Worm (Caenorhabditis elegans) whole organism, L1 larva: ENCODE measurements around the gene nhr-98.

Source experiments
- C04F5.9 ChIP-seq: sonication (generic microtip); optimal IDR thresholded peaks from 2 replicates; lab custom pipeline; 2016; ENCODE audit warnings: missing genetic modification characterization, missing compliant biosample characterization
- C34B4.2 ChIP-seq: sonication (generic microtip); optimal IDR thresholded peaks from 2 replicates; lab custom pipeline; 2017; ENCODE audit warnings: mild to moderate bottlenecking, missing genetic modification characterization, missing compliant biosample characterization
- F16B12.6 ChIP-seq: fragments of 150-350 bp; optimal IDR thresholded peaks from 2 replicates; lab custom pipeline; 2014; ENCODE audit warnings: missing biosample characterization, missing genetic modification characterization
- aha-1 ChIP-seq: fragments of 150-350 bp; optimal IDR thresholded peaks from 2 replicates; lab custom pipeline; 2014; ENCODE audit warnings: missing biosample characterization, missing genetic modification characterization
- aly-2 ChIP-seq: fragments of 150-350 bp; optimal IDR thresholded peaks from 2 replicates; lab custom pipeline; 2014; ENCODE audit warnings: missing biosample characterization, missing genetic modification characterization
- ama-1 ChIP-seq: fragments of 150-350 bp; optimal IDR thresholded peaks from 2 replicates; lab custom pipeline; 2014
- blmp-1 ChIP-seq: fragments of 150-350 bp; optimal IDR thresholded peaks from 2 replicates; lab custom pipeline; 2014; ENCODE audit warnings: missing biosample characterization, missing genetic modification characterization
- ceh-90 ChIP-seq: sonication (generic microtip); optimal IDR thresholded peaks from 2 replicates; lab custom pipeline; 2016; ENCODE audit warnings: missing genetic modification characterization, missing compliant biosample characterization
- dsc-1 ChIP-seq: sonication (generic microtip); optimal IDR thresholded peaks from 2 replicates; lab custom pipeline; 2016; ENCODE audit warnings: mild to moderate bottlenecking, missing genetic modification characterization, missing compliant biosample characterization
- efl-1 ChIP-seq, 4 experiments: fragments of 150-350 bp; optimal IDR thresholded peaks in 3 of 4; peaks in 1 of 4; 1 replicate in 1 of 4; 2 replicates in 3 of 4; lab custom pipeline; 2014; ENCODE audit warnings: missing biosample characterization in 2 of 4, missing genetic modification characterization in 2 of 4, missing genetic modification reagents in 2 of 4
- efl-3 ChIP-seq: fragments of 200-800 bp; sonication (Bioruptor generic); optimal IDR thresholded peaks from 2 replicates; lab custom pipeline; 2018; ENCODE audit warnings: mild to moderate bottlenecking, missing genetic modification characterization, missing compliant biosample characterization
- elt-2 ChIP-seq: sonication (generic microtip); optimal IDR thresholded peaks from 2 replicates; lab custom pipeline; 2016; ENCODE audit warnings: missing genetic modification characterization, mild to moderate bottlenecking, inconsistent platforms, missing compliant biosample characterization, missing genetic modification reagents
- elt-3 ChIP-seq, 6 experiments: fragments of 150-350 bp in 1 of 6; sonication (generic microtip); optimal IDR thresholded peaks; 2 replicates each; lab custom pipeline; 2017 to 2018; ENCODE audit warnings: missing biosample characterization in 6 of 6, missing genetic modification characterization in 6 of 6, inconsistent platforms in 1 of 6
- ets-5 ChIP-seq: fragments of 200-800 bp; sonication (Bioruptor generic); IDR thresholded peaks from 2 replicates; pipeline ENCODE4 v1.3.6; 2022; ENCODE audit warnings: missing genetic modification characterization, missing compliant biosample characterization
- fkh-4 ChIP-seq: sonication (generic microtip); optimal IDR thresholded peaks from 2 replicates; lab custom pipeline; 2016; ENCODE audit warnings: missing compliant biosample characterization, missing genetic modification characterization, borderline replicate concordance
- fkh-8 ChIP-seq: sonication (generic microtip); optimal IDR thresholded peaks from 2 replicates; lab custom pipeline; 2016; ENCODE audit warnings: mild to moderate bottlenecking, missing genetic modification characterization, missing compliant biosample characterization
- hlh-17 ChIP-seq: fragments of 200-800 bp; sonication (Bioruptor generic); optimal IDR thresholded peaks from 2 replicates; lab custom pipeline; 2018; ENCODE audit warnings: missing genetic modification characterization, mild to moderate bottlenecking, missing compliant biosample characterization, moderate library complexity, borderline replicate concordance
- hlh-4 ChIP-seq: sonication (generic microtip); optimal IDR thresholded peaks from 2 replicates; lab custom pipeline; 2016; ENCODE audit warnings: mild to moderate bottlenecking, missing genetic modification characterization, missing compliant biosample characterization
- lin-14 ChIP-seq: fragments of 200-800 bp; sonication (Bioruptor generic); optimal IDR thresholded peaks from 2 replicates; lab custom pipeline; 2018; ENCODE audit warnings: mild to moderate bottlenecking, missing genetic modification characterization, moderate library complexity, missing compliant biosample characterization
- lin-35 ChIP-seq, 2 experiments: fragments of 150-350 bp; optimal IDR thresholded peaks; 2 replicates each; lab custom pipeline; 2014; ENCODE audit warnings: missing biosample characterization in 2 of 2, missing genetic modification characterization in 2 of 2, missing genetic modification reagents in 2 of 2
- lin-39 ChIP-seq: fragments of 150-350 bp; optimal IDR thresholded peaks from 2 replicates; lab custom pipeline; 2014; ENCODE audit warnings: missing biosample characterization, missing genetic modification reagents, missing genetic modification characterization
- lsy-2 ChIP-seq, 2 experiments: fragments of 150-350 bp; optimal IDR thresholded peaks; 2 replicates each; lab custom pipeline; 2014; ENCODE audit warnings: missing biosample characterization in 2 of 2, missing genetic modification characterization in 2 of 2
- mep-1 ChIP-seq: fragments of 150-350 bp; optimal IDR thresholded peaks from 2 replicates; lab custom pipeline; 2014; ENCODE audit warnings: missing biosample characterization, missing genetic modification characterization
- nhr-11 ChIP-seq: fragments of 150-350 bp; optimal IDR thresholded peaks from 2 replicates; lab custom pipeline; 2014; ENCODE audit warnings: missing biosample characterization, missing genetic modification characterization
- nhr-20 ChIP-seq: sonication (generic microtip); optimal IDR thresholded peaks from 2 replicates; lab custom pipeline; 2016; ENCODE audit warnings: mild to moderate bottlenecking, missing genetic modification characterization, missing compliant biosample characterization
- nhr-237 ChIP-seq: fragments of 150-350 bp; optimal IDR thresholded peaks from 2 replicates; lab custom pipeline; 2014; ENCODE audit warnings: missing biosample characterization, missing genetic modification characterization
- nhr-47 ChIP-seq: sonication (generic microtip); optimal IDR thresholded peaks from 2 replicates; lab custom pipeline; 2016; ENCODE audit warnings: mild to moderate bottlenecking, missing genetic modification characterization, moderate library complexity, missing compliant biosample characterization
- nhr-84 ChIP-seq: sonication (generic microtip); optimal IDR thresholded peaks from 2 replicates; lab custom pipeline; 2017; ENCODE audit warnings: missing biosample characterization, missing genetic modification characterization
- nhr-85 ChIP-seq: sonication (generic microtip); peaks from one replicate; lab custom pipeline; 2016; ENCODE audit warnings: missing genetic modification characterization, inconsistent platforms, missing compliant biosample characterization
- pax-3 ChIP-seq: fragments of 200-800 bp; sonication (Bioruptor generic); optimal IDR thresholded peaks from 2 replicates; lab custom pipeline; 2018; ENCODE audit warnings: mild to moderate bottlenecking, missing genetic modification characterization, moderate library complexity, missing compliant biosample characterization
- pqm-1 ChIP-seq: sonication (generic microtip); optimal IDR thresholded peaks from 3 replicates; lab custom pipeline; 2017; ENCODE audit warnings: missing biosample characterization, missing genetic modification characterization
- sox-4 ChIP-seq: sonication (generic microtip); optimal IDR thresholded peaks from 2 replicates; lab custom pipeline; 2016; ENCODE audit warnings: missing genetic modification characterization, missing compliant biosample characterization
- sptf-1 ChIP-seq: fragments of 150-350 bp; optimal IDR thresholded peaks from 2 replicates; lab custom pipeline; 2014; ENCODE audit warnings: missing biosample characterization, missing genetic modification characterization
- sup-37 ChIP-seq: fragments of 200-800 bp; sonication (Bioruptor generic); optimal IDR thresholded peaks from 2 replicates; lab custom pipeline; 2018; ENCODE audit warnings: mild to moderate bottlenecking, missing genetic modification characterization, missing compliant biosample characterization
- swsn-7 ChIP-seq: sonication (generic microtip); optimal IDR thresholded peaks from 2 replicates; lab custom pipeline; 2016; ENCODE audit warnings: missing genetic modification characterization, missing compliant biosample characterization
- unc-30 ChIP-seq: sonication (generic microtip); optimal IDR thresholded peaks from 2 replicates; lab custom pipeline; 2017; ENCODE audit warnings: missing biosample characterization, missing genetic modification characterization
- unc-62 ChIP-seq: fragments of 150-350 bp; optimal IDR thresholded peaks from 2 replicates; lab custom pipeline; 2014; ENCODE audit warnings: missing biosample characterization, missing genetic modification reagents, missing genetic modification characterization
- unc-86 ChIP-seq: sonication (generic microtip); optimal IDR thresholded peaks from 2 replicates; lab custom pipeline; 2016; ENCODE audit warnings: missing genetic modification characterization, missing compliant biosample characterization
- unc-98 ChIP-seq: fragments of 200-800 bp; sonication (Bioruptor generic); IDR thresholded peaks from 2 replicates; pipeline ENCODE4 v1.3.6; 2022; ENCODE audit warnings: missing genetic modification characterization, missing compliant biosample characterization
- zag-1 ChIP-seq: fragments of 150-350 bp; optimal IDR thresholded peaks from 2 replicates; lab custom pipeline; 2014; ENCODE audit warnings: missing biosample characterization, missing genetic modification characterization
- zip-4 ChIP-seq: fragments of 200-800 bp; sonication (Bioruptor generic); optimal IDR thresholded peaks from 2 replicates; lab custom pipeline; 2018; ENCODE audit warnings: mild to moderate bottlenecking, missing genetic modification characterization, moderate library complexity, missing compliant biosample characterization

The nhr-98 gene

ce11 chrV:453569-453968 is at the start of gene nhr-98:
Gene nhr-98 (plus strand): TSS chrV:453869.
- no peak for TF ChIP-seq unc-30 (tag; lab: Kevin White, UChicago)
- TF ChIP-seq blmp-1 (tag; lab: Kevin White, UChicago), result no peak
- TF ChIP-seq nhr-11 (tag; lab: Kevin White, UChicago), result no peak
- TF ChIP-seq ets-5 (GFP tag; lab: Robert Waterston, UW), result no peak
- TF ChIP-seq nhr-47 (tag; lab: Kevin White, UChicago), result no peak
- TF ChIP-seq elt-3 (tag; optimal IDR thresholded peaks at IDR 0.05; lab: Kevin White, UChicago), result no peak
- no peak for TF ChIP-seq nhr-85 (tag; lab: Kevin White, UChicago)
- TF ChIP-seq pqm-1 (tag; lab: Kevin White, UChicago), result no peak
- TF ChIP-seq hlh-4, result no peak
- TF ChIP-seq sup-37 (GFP tag; lab: Kevin White, UChicago), result no peak
- no peak for TF ChIP-seq nhr-84 (tag; lab: Kevin White, UChicago)
- TF ChIP-seq aha-1, result no peak
- no peak for TF ChIP-seq nhr-237 (tag; lab: Kevin White, UChicago)
- no peak for TF ChIP-seq F16B12.6 (tag; lab: Kevin White, UChicago)
- TF ChIP-seq C34B4.2 (tag; lab: Kevin White, UChicago), result no peak
- no peak for TF ChIP-seq mep-1 (tag; lab: Kevin White, UChicago)
- no peak for TF ChIP-seq hlh-17 (GFP tag; lab: Kevin White, UChicago)
- no peak for TF ChIP-seq dsc-1

ce11 chrV:404210-404669 is 49.4 kb upstream of the nhr-98 start, which contains the start of gene nhr-252:
Gene nhr-252 (plus strand): TSS chrV:404619.
- peak; percentile 69 for TF ChIP-seq pax-3
- no peak for TF ChIP-seq fkh-4 (tag; lab: Kevin White, UChicago)
- peak; percentile 70 for TF ChIP-seq nhr-47 (tag; lab: Kevin White, UChicago)
- no peak for TF ChIP-seq zip-4 (GFP tag; lab: Kevin White, UChicago)
- TF ChIP-seq efl-1 (optimal IDR thresholded peaks at IDR 0.05; lab: Kevin White, UChicago), result no peak
- TF ChIP-seq efl-1 (GFP tag; optimal IDR thresholded peaks at IDR 0.05 in 1 of 2; lab: Kevin White, UChicago), result peak in 1 of 2 experiments; percentile 83
- TF ChIP-seq nhr-20 (tag; lab: Kevin White, UChicago), result peak; percentile 63
- peak; percentile 80 for TF ChIP-seq dsc-1
- TF ChIP-seq ama-1 (lab: Kevin White, UChicago), result no peak
- TF ChIP-seq fkh-8 (tag; lab: Kevin White, UChicago), result peak; percentile 90
- no peak for TF ChIP-seq sox-4 (tag; lab: Kevin White, UChicago)
- TF ChIP-seq sptf-1 (tag; lab: Kevin White, UChicago), result no peak
- peak; percentile 13 for TF ChIP-seq swsn-7 (tag; lab: Kevin White, UChicago)
- TF ChIP-seq ceh-90 (tag; lab: Kevin White, UChicago), result no peak
- TF ChIP-seq, all 84 proteins: peak for 7

ce11 chrV:412820-413219 is 40.8 kb upstream of the nhr-98 start:
- TF ChIP-seq lin-14 (no peak), aly-2 (tag; lab: Kevin White, UChicago) (no peak), lsy-2 (tag; optimal IDR thresholded peaks at IDR 0.05; lab: Kevin White, UChicago) (no peak), zag-1 (no peak), nhr-47 (tag; lab: Kevin White, UChicago) (no peak), F16B12.6 (tag; lab: Kevin White, UChicago) (no peak), unc-86 (tag; lab: Kevin White, UChicago) (no peak), dsc-1 (no peak), ama-1 (lab: Kevin White, UChicago) (no peak), lin-35 (GFP tag; optimal IDR thresholded peaks at IDR 0.05; lab: Kevin White, UChicago) (no peak), lin-39 (tag; lab: Kevin White, UChicago) (no peak), unc-98 (GFP tag; lab: Robert Waterston, UW) (no peak), C04F5.9 (no peak), efl-3 (GFP tag; lab: Kevin White, UChicago) (no peak), elt-2 (tag; lab: Kevin White, UChicago) (no peak), unc-62 (GFP tag; lab: Kevin White, UChicago) (no peak), nhr-237 (tag; lab: Kevin White, UChicago) (no peak)
